Fruit fly (Drosophila melanogaster): ENCODE results near the gene Muc30E.

Gene Muc30E

dm6 chr2L:9887856-9888269, 15.1 kb downstream of the Muc30E start, which contains the start of gene Fkbp59:
TSS of gene Fkbp59 (plus strand) at chr2L:9888005.
- TF ChIP-seq CG6854 (GFP tag; optimal IDR thresholded peaks at IDR 0.05) (peak; percentile 13), fkh (GFP tag; optimal IDR thresholded peaks at IDR 0.05) (peak; percentile 34), CG11294 (GFP tag; IDR thresholded peaks at IDR 0.05) (no peak), Eip75B (GFP tag; optimal IDR thresholded peaks at IDR 0.05) (no peak), CG1621 (tag; optimal IDR thresholded peaks at IDR 0.05) (peak; percentile 68)

DNA sequence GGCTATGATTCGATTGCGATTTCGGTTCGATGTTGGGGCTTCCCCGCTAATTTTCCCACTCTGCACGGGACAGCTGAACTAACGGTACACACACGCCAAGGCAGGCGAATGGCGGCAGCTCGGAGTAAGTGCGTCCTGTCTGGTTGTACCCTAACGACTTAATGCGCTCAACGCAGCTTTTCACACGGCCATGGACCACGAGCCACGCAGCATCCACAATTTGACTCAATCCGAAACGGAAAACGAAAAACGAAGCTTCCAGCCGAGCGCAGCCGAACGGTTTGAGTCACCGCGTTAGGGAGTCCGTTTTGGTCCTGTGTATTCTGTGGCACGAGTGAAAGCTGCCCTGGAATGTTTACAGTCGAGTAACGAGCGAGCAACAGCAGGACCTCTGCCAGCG, 16.8 kb downstream of the Muc30E start, which contains the start of gene nAChRalpha6:
Gene nAChRalpha6, minus strand, starts transcription at position 165 of the 400 bp plus-strand sequence.
- TF ChIP-seq dsx (GFP tag; optimal IDR thresholded peaks at IDR 0.05; ENCODE audit: poor library complexity, severe bottlenecking) (no peak), Blimp-1 (GFP tag; optimal IDR thresholded peaks at IDR 0.05) (no peak), CG1621 (tag; optimal IDR thresholded peaks at IDR 0.05) (no peak), esn (GFP tag; optimal IDR thresholded peaks at IDR 0.05) (no peak), salr (GFP tag; optimal IDR thresholded peaks at IDR 0.05) (no peak), Smox (GFP tag; optimal IDR thresholded peaks at IDR 0.05) (no peak), Ets96B (tag; optimal IDR thresholded peaks at IDR 0.05) (no peak), CG34406 (GFP tag; optimal IDR thresholded peaks at IDR 0.05) (no peak), Eip78C (GFP tag) (no peak), CG8632 (GFP tag; optimal IDR thresholded peaks at IDR 0.05) (no peak), CG8319 (GFP tag; optimal IDR thresholded peaks at IDR 0.05) (no peak), CG15336 (GFP tag; IDR thresholded peaks at IDR 0.05) (no peak)

dm6 chr2L:9882393-9882971, 20.4 kb downstream of the Muc30E start:
- TF ChIP-seq CG16779 (tag; optimal IDR thresholded peaks at IDR 0.05) (no peak), CG34406 (GFP tag; optimal IDR thresholded peaks at IDR 0.05) (no peak), CG8632 (GFP tag; optimal IDR thresholded peaks at IDR 0.05) (no peak), CG6276 (GFP tag; optimal IDR thresholded peaks at IDR 0.05) (no peak), dsx (GFP tag; optimal IDR thresholded peaks at IDR 0.05; ENCODE audit: poor library complexity, severe bottlenecking) (no peak), eg (GFP tag; IDR thresholded peaks at IDR 0.05) (no peak), Sox14 (GFP tag; optimal IDR thresholded peaks at IDR 0.05) (no peak), CG15336 (GFP tag; IDR thresholded peaks at IDR 0.05) (no peak), Eip75B (GFP tag; optimal IDR thresholded peaks at IDR 0.05) (no peak), CG3919 (GFP tag; optimal IDR thresholded peaks at IDR 0.05) (no peak), CG7368 (GFP tag; optimal IDR thresholded peaks at IDR 0.05) (no peak), lz (GFP tag; optimal IDR thresholded peaks at IDR 0.05) (no peak), CG11902 (GFP tag; optimal IDR thresholded peaks at IDR 0.05) (no peak), CG10631 (GFP tag; optimal IDR thresholded peaks at IDR 0.05) (no peak), acj6 (GFP tag; optimal IDR thresholded peaks at IDR 0.05) (no peak), Gug (GFP tag; IDR thresholded peaks at IDR 0.05) (no peak), esn (GFP tag; optimal IDR thresholded peaks at IDR 0.05) (no peak), CG9139 (GFP tag; optimal IDR thresholded peaks at IDR 0.05) (no peak), svp (GFP tag) (no peak)

- peak; percentile 69 for TF ChIP-seq svp (GFP tag)
- no peak for TF ChIP-seq CG8319 (GFP tag; optimal IDR thresholded peaks at IDR 0.05)
- peak; percentile 26 for TF ChIP-seq acj6 (GFP tag; optimal IDR thresholded peaks at IDR 0.05)
- TF ChIP-seq Ets96B (tag; optimal IDR thresholded peaks at IDR 0.05) = peak; percentile 43
- no peak for TF ChIP-seq dac (GFP tag; optimal IDR thresholded peaks at IDR 0.05)
- TF ChIP-seq OdsH (GFP tag; optimal IDR thresholded peaks at IDR 0.05) = peak; percentile 7
- no peak for TF ChIP-seq Lpt (GFP tag; optimal IDR thresholded peaks at IDR 0.05)
- TF ChIP-seq dsx (GFP tag; optimal IDR thresholded peaks at IDR 0.05; ENCODE audit: poor library complexity, severe bottlenecking) = peak; percentile 2
- peak in 1 of 2 experiments; percentile 47 for TF ChIP-seq ss (GFP tag; optimal IDR thresholded peaks at IDR 0.05)
- peak; percentile 14 for TF ChIP-seq achi (GFP tag; optimal IDR thresholded peaks at IDR 0.05)
- TF ChIP-seq Eip93F (GFP tag; optimal IDR thresholded peaks at IDR 0.05) = no peak
- TF ChIP-seq Sox102F (GFP tag; optimal IDR thresholded peaks at IDR 0.05) = peak; percentile 4
- TF ChIP-seq Eip75B (GFP tag; optimal IDR thresholded peaks at IDR 0.05) = peak; percentile 15
- TF ChIP-seq fkh (GFP tag; optimal IDR thresholded peaks at IDR 0.05) = no peak
- peak; percentile 28 for TF ChIP-seq CG6792 (GFP tag; optimal IDR thresholded peaks at IDR 0.05)
- TF ChIP-seq Smox (GFP tag; optimal IDR thresholded peaks at IDR 0.05) = peak; percentile 29
- no peak for TF ChIP-seq CG15336 (GFP tag; IDR thresholded peaks at IDR 0.05)
- TF ChIP-seq pdm3 (GFP tag; optimal IDR thresholded peaks at IDR 0.05) = peak; percentile 35
- no peak for TF ChIP-seq CG9139 (GFP tag; optimal IDR thresholded peaks at IDR 0.05)
- TF ChIP-seq CG6276 (GFP tag; optimal IDR thresholded peaks at IDR 0.05) = no peak
- TF ChIP-seq lz (GFP tag; optimal IDR thresholded peaks at IDR 0.05) = peak; percentile 9
- no peak for TF ChIP-seq fd85E (GFP tag; optimal IDR thresholded peaks at IDR 0.05)
- no peak for TF ChIP-seq CG11902 (GFP tag; optimal IDR thresholded peaks at IDR 0.05)
- peak; percentile 37 for TF ChIP-seq CG3032 (tag; optimal IDR thresholded peaks at IDR 0.05)
- TF ChIP-seq CG31627 (GFP tag; optimal IDR thresholded peaks at IDR 0.05) = peak; percentile 18
- TF ChIP-seq CG10631 (GFP tag; optimal IDR thresholded peaks at IDR 0.05) = peak; percentile 20
- no peak for TF ChIP-seq CG6854 (GFP tag; optimal IDR thresholded peaks at IDR 0.05)
- TF ChIP-seq Sox15 (GFP tag; optimal IDR thresholded peaks at IDR 0.05) = no peak
- TF ChIP-seq cyc (GFP tag; optimal IDR thresholded peaks at IDR 0.05) = peak; percentile 34
- peak; percentile 77 for TF ChIP-seq Eip78C (GFP tag)
These were observed 38.6 kb downstream of the Muc30E start for dm6 chr2L:9864337-9864736.
